Worm (Caenorhabditis elegans) whole organism, L1 larva: ENCODE results near the gene Y94H6A.2.
"Not testable (repeated sequence)": the region's sequence is repeated elsewhere in the genome, so short reads cannot be mapped to it uniquely, and the experiment has no call there.

Experiments
- nhr-77 ChIP-seq: fragments of 150-350 bp; optimal IDR thresholded peaks from 2 replicates; lab custom pipeline; 2014; ENCODE audit warnings: missing biosample characterization, missing genetic modification characterization
- nhr-90 ChIP-seq: sonication (generic microtip); optimal IDR thresholded peaks from 2 replicates; lab custom pipeline; 2016; ENCODE audit warnings: mild to moderate bottlenecking, missing genetic modification characterization, missing compliant biosample characterization; ENCODE audit not compliant: poor library complexity
- unc-86 ChIP-seq: sonication (generic microtip); optimal IDR thresholded peaks from 2 replicates; lab custom pipeline; 2016; ENCODE audit warnings: missing genetic modification characterization, missing compliant biosample characterization

DNA sequence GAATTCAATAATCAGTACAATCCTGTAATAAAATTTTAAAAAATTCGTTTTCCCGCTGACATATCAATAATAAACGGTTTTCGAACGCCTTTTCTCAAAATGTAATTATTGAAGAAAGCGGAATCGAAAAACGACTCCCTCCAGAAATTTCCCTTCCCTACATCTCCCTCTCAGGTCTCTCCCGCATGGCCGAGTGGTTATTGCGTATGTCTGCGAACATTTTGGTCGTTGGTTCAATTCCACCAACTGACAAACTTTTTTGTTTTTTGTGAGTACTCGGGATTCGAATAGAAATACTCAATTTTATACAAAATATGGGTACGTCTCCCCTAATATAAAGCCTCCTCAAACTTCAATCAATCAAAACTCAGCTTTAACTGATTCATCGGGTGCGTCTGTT lies 9.9 kb downstream of the Y94H6A.2 start:
- not testable (repeated sequence) for TF ChIP-seq nhr-77, nhr-90, unc-86 (tag; lab: Kevin White, UChicago)
